Fruit fly (Drosophila melanogaster) Kc167 (cell line): ENCODE results near the gene Ptpmeg2.

Source experiments
- h ChIP-seq: fragments of >200 bp; optimal IDR thresholded peaks from 3 replicates; lab custom pipeline; 2018; ENCODE audit warnings: missing external identifiers
- insv ChIP-seq: fragments of >200 bp; optimal IDR thresholded peaks from 3 replicates; lab custom pipeline; 2018; ENCODE audit warnings: missing external identifiers
- ttk ChIP-seq: sonication (Bioruptor generic); optimal IDR thresholded peaks from 2 replicates; lab custom pipeline; 2017; ENCODE audit warnings: missing external identifiers

DNA sequence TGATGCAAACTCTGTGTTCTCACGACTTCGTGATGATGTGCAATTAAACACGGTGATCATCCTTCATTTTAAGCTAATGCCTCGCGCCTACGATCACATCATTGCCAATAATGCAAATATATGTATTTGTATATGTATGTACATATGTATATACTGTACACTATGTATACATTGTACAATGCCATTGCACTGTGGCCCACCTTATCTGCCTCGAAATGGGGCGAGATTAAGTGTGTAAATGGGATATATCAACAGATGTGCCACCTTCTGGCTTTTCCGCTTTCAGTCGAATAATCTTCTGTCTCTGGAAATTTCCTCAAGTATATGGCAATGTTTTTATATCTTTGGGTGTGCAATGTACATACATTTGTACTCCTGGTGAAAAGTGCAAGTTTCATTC lies 14.1 kb downstream of the Ptpmeg2 start:
- no peak for TF ChIP-seq insv (lab: Kevin White, UChicago)
- no peak for TF ChIP-seq h (lab: Kevin White, UChicago)
- TF ChIP-seq ttk = no peak
